Fruit fly (Drosophila melanogaster): ENCODE data around the gene Mst84Da.

The Mst84Da gene

dm6 chr3R:7365527-7365926, at the start of gene Mst84Da, which contains the start of gene Mst84Db:
Gene Mst84Da (plus strand): TSS chr3R:7365850.
Gene Mst84Db (minus strand): TSS chr3R:7365627.
- TF ChIP-seq CG8478 (optimal IDR thresholded peaks at IDR 0.05) (no peak), psq (optimal IDR thresholded peaks at IDR 0.05) (no peak), Dll (optimal IDR thresholded peaks at IDR 0.05) (no peak), EcR (GFP tag; optimal IDR thresholded peaks at IDR 0.05) (no peak), pan (optimal IDR thresholded peaks at IDR 0.05) (no peak), usp (GFP tag; optimal IDR thresholded peaks at IDR 0.05) (no peak)

DNA sequence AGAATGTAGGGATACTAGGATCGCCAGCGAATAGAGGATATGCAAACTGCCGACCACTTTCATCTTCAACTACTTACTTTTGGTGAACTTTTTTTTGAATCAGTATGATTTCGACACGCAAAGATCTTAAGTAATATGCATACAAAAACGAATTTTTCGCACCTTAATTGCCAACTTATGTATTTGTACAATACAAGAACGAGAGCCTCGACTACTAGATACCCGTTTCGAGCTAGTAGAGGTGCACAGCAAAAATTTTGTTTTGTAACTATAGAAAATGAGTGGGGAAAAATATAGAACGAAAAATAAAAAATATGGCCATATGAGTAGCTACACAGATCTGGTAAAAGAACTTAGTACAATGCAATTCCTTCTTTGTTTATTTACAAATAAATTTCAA, 48.5 kb upstream of the Mst84Da start, which contains the start of gene CG10029:
Gene CG10029 (minus strand): TSS at position 101 of the 400 bp plus-strand sequence.
- TF ChIP-seq EcR (GFP tag; optimal IDR thresholded peaks at IDR 0.05) = no peak
- no peak for TF ChIP-seq CG8478 (optimal IDR thresholded peaks at IDR 0.05)
- no peak for TF ChIP-seq usp (GFP tag; optimal IDR thresholded peaks at IDR 0.05)
- no peak for TF ChIP-seq Dll (optimal IDR thresholded peaks at IDR 0.05)
- no peak for TF ChIP-seq pan (optimal IDR thresholded peaks at IDR 0.05)
- no peak for TF ChIP-seq psq (optimal IDR thresholded peaks at IDR 0.05)

dm6 chr3R:7322549-7322948, 43.1 kb upstream of the Mst84Da start:
- no peak for TF ChIP-seq psq (optimal IDR thresholded peaks at IDR 0.05)
- no peak for TF ChIP-seq EcR (GFP tag; optimal IDR thresholded peaks at IDR 0.05)
- no peak for TF ChIP-seq Dll (optimal IDR thresholded peaks at IDR 0.05)
- no peak for TF ChIP-seq CG8478 (optimal IDR thresholded peaks at IDR 0.05)
- TF ChIP-seq usp (GFP tag; optimal IDR thresholded peaks at IDR 0.05) = no peak
- no peak for TF ChIP-seq pan (optimal IDR thresholded peaks at IDR 0.05)

dm6 chr3R:7326200-7326599, 39.5 kb upstream of the Mst84Da start:
- TF ChIP-seq CG8478 (optimal IDR thresholded peaks at IDR 0.05) (no peak), EcR (GFP tag; optimal IDR thresholded peaks at IDR 0.05) (no peak), Dll (optimal IDR thresholded peaks at IDR 0.05) (no peak), usp (GFP tag; optimal IDR thresholded peaks at IDR 0.05) (no peak), psq (optimal IDR thresholded peaks at IDR 0.05) (no peak), pan (optimal IDR thresholded peaks at IDR 0.05) (no peak)

dm6 chr3R:7330695-7331094, 35.0 kb upstream of the Mst84Da start:
- TF ChIP-seq pan (optimal IDR thresholded peaks at IDR 0.05) (no peak), psq (optimal IDR thresholded peaks at IDR 0.05) (no peak), usp (GFP tag; optimal IDR thresholded peaks at IDR 0.05) (no peak), Dll (optimal IDR thresholded peaks at IDR 0.05) (no peak), EcR (GFP tag; optimal IDR thresholded peaks at IDR 0.05) (no peak), CG8478 (optimal IDR thresholded peaks at IDR 0.05) (no peak)

DNA sequence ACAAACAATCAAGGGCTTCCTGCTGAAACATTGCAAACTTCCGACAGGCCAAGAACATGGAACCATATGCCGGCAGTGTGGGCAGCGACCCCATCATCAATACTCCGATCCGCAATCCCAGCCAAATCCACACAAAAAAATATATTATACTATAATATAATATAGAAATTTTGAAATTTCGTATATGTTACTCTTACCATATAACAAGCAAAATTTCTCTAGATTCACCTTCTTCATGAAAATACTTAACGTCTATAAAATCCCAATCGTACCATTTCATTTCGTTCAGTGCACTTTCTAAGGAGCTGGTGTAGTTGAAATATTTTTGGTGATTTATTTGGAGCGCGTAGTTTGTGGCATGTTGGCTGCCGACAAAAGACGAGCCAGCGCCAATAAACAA, 31.0 kb upstream of the Mst84Da start:
- no peak for TF ChIP-seq CG8478 (optimal IDR thresholded peaks at IDR 0.05)
- no peak for TF ChIP-seq psq (optimal IDR thresholded peaks at IDR 0.05)
- no peak for TF ChIP-seq Dll (optimal IDR thresholded peaks at IDR 0.05)
- TF ChIP-seq usp (GFP tag; optimal IDR thresholded peaks at IDR 0.05) = no peak
- no peak for TF ChIP-seq pan (optimal IDR thresholded peaks at IDR 0.05)
- no peak for TF ChIP-seq EcR (GFP tag; optimal IDR thresholded peaks at IDR 0.05)

dm6 chr3R:7336454-7336853, 29.2 kb upstream of the Mst84Da start:
- TF ChIP-seq usp (GFP tag; optimal IDR thresholded peaks at IDR 0.05) (no peak), psq (optimal IDR thresholded peaks at IDR 0.05) (no peak), pan (optimal IDR thresholded peaks at IDR 0.05) (no peak), Dll (optimal IDR thresholded peaks at IDR 0.05) (no peak), EcR (GFP tag; optimal IDR thresholded peaks at IDR 0.05) (no peak), CG8478 (optimal IDR thresholded peaks at IDR 0.05) (no peak)

dm6 chr3R:7344769-7345168, 20.9 kb upstream of the Mst84Da start, which contains the start of gene CG31496:
Gene CG31496 (plus strand): TSS chr3R:7345069.
- TF ChIP-seq psq (optimal IDR thresholded peaks at IDR 0.05) (no peak), Dll (optimal IDR thresholded peaks at IDR 0.05) (no peak), EcR (GFP tag; optimal IDR thresholded peaks at IDR 0.05) (no peak), pan (optimal IDR thresholded peaks at IDR 0.05) (no peak), usp (GFP tag; optimal IDR thresholded peaks at IDR 0.05) (no peak), CG8478 (optimal IDR thresholded peaks at IDR 0.05) (no peak)

dm6 chr3R:7346445-7346844, 19.2 kb upstream of the Mst84Da start, which contains the start of gene nxf4:
Gene nxf4 (plus strand): TSS chr3R:7346730.
- TF ChIP-seq psq (optimal IDR thresholded peaks at IDR 0.05) = no peak
- no peak for TF ChIP-seq Dll (optimal IDR thresholded peaks at IDR 0.05)
- TF ChIP-seq usp (GFP tag; optimal IDR thresholded peaks at IDR 0.05) = no peak
- TF ChIP-seq EcR (GFP tag; optimal IDR thresholded peaks at IDR 0.05) = no peak
- TF ChIP-seq CG8478 (optimal IDR thresholded peaks at IDR 0.05) = no peak
- no peak for TF ChIP-seq pan (optimal IDR thresholded peaks at IDR 0.05)

dm6 chr3R:7349452-7349851, 16.2 kb upstream of the Mst84Da start, which contains the start of gene CG43290:
Gene CG43290 (minus strand): TSS chr3R:7349552.
- TF ChIP-seq EcR (GFP tag; optimal IDR thresholded peaks at IDR 0.05) (no peak), CG8478 (optimal IDR thresholded peaks at IDR 0.05) (no peak), usp (GFP tag; optimal IDR thresholded peaks at IDR 0.05) (no peak), pan (optimal IDR thresholded peaks at IDR 0.05) (no peak), psq (optimal IDR thresholded peaks at IDR 0.05) (no peak), Dll (optimal IDR thresholded peaks at IDR 0.05) (no peak)

DNA sequence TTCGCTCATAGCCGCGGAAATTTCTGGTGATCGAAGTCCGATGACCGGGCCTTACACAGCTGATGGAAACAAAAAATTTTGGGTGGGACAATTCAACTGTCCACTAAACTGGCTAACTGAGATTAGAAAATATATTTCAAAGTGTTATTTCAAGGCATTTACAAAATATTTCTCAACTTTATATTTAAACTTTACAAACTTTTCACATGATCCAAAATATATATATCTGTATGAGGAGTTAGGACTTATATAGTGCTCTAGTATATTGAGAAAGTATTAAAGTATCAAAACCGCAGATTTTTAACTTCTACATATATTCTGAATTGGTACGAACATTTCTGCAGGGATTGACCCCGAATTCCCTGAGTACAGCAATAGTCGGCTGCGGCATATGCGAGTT, 3.6 kb upstream of the Mst84Da start, which contains the start of gene CG17944:
Gene CG17944 (minus strand): TSS at position 101 of the 400 bp plus-strand sequence.
- no peak for TF ChIP-seq Dll (optimal IDR thresholded peaks at IDR 0.05)

DNA sequence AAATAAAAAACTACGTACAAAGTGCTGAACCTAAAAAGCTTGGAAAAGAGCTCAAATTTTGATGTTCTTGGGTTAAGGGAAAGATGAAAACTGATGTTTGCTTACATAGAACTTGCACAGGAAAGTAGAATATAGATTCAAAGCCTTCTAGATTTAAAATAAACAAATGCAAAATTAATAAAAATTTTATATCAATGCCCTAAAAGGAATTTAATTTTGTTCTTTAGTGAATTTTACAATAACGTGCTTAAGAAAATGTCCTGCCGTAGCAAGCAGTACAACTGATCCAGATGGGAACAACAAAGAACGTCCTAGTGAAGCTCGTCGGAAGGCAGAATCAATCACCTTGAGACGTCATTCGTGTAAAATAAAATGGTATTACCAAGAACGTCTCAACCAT, 2.0 kb upstream of the Mst84Da start, which contains the start of gene Mst84Dd:
Gene Mst84Dd (minus strand): TSS at position 101 of the 400 bp plus-strand sequence.
- no peak for TF ChIP-seq Dll (optimal IDR thresholded peaks at IDR 0.05)
- TF ChIP-seq EcR (GFP tag; optimal IDR thresholded peaks at IDR 0.05) = no peak
- TF ChIP-seq CG8478 (optimal IDR thresholded peaks at IDR 0.05) = no peak
- no peak for TF ChIP-seq usp (GFP tag; optimal IDR thresholded peaks at IDR 0.05)
- TF ChIP-seq pan (optimal IDR thresholded peaks at IDR 0.05) = no peak

dm6 chr3R:7364573-7364972, 1.1 kb upstream of the Mst84Da start, which contains the start of gene Mst84Dc:
Gene Mst84Dc (minus strand): TSS chr3R:7364673.
- TF ChIP-seq usp (GFP tag; optimal IDR thresholded peaks at IDR 0.05) = no peak
- TF ChIP-seq EcR (GFP tag; optimal IDR thresholded peaks at IDR 0.05) = no peak

Measured in whole organism.